Fruit fly (Drosophila melanogaster): ENCODE results near the gene CG43091.

DNA sequence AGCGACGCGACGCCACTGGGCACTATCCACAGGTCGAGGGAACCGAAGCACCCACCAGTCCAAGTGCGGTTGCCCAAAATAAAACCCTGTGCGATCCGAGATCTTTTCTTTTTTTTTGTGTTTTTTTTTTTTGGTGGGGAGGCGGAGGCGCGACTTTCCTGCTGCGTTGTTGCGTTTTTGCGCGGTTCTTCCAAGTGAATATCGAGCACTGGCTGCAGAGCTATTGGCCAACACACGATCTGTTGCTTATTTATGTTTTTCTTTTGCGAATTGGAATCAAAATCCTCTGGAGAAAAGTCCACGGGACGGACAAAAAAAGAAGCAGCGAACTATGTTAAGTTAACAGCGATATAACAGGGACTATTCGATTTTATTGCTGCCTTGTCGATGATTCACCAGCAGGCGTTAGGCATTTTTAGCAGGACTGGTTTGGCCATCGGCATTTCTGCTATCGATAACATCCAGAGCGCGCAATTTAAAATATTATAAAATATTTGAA is 47.7 kb downstream of the CG43091 start, which contains the start of gene wge:
- TF ChIP-seq HLH4C (GFP tag; IDR thresholded peaks at IDR 0.05; ENCODE audit: partially characterized antibody) (peak; percentile 63; the same call in 2 of the 3 replicates), dm (GFP tag; optimal IDR thresholded peaks at IDR 0.05) (no peak), sens (GFP tag) (no peak), Pdp1 (GFP tag; optimal IDR thresholded peaks at IDR 0.05) (peak in 1 of 2 experiments; percentile 43), sr (GFP tag; IDR thresholded peaks at IDR 0.05) (no peak), Atf3 (GFP tag; optimal IDR thresholded peaks at IDR 0.05) (no peak), Hsf (GFP tag; optimal IDR thresholded peaks at IDR 0.05) (no peak), CG7271 (tag; optimal IDR thresholded peaks at IDR 0.05) (no peak), D19B (GFP tag; optimal IDR thresholded peaks at IDR 0.05) (no peak), CG13287 (GFP tag; IDR thresholded peaks at IDR 0.05; ENCODE audit: partially characterized antibody) (peak; percentile 79)

Data from whole organism, embryonic.